Worm (Caenorhabditis elegans) whole organism, L1 larva: ENCODE results near the gene fbxa-61.

ENCODE experiments used
- C16A3.4 ChIP-seq: fragments of 150-350 bp; optimal IDR thresholded peaks from 2 replicates; lab custom pipeline; 2014; ENCODE audit warnings: missing biosample characterization, missing genetic modification characterization
- ceh-82 ChIP-seq, 3 experiments: fragments of 150-350 bp in 1 of 3; sonication (generic microtip) in 2 of 3; optimal IDR thresholded peaks; 2 replicates each; lab custom pipeline; 2014 to 2017; ENCODE audit warnings: missing biosample characterization in 3 of 3, missing genetic modification characterization in 3 of 3
- jun-1 ChIP-seq: fragments of 150-350 bp; optimal IDR thresholded peaks from 2 replicates; lab custom pipeline; 2014; ENCODE audit warnings: missing biosample characterization, missing genetic modification reagents, missing genetic modification characterization
- lin-13 ChIP-seq: fragments of 150-350 bp; optimal IDR thresholded peaks from 2 replicates; lab custom pipeline; 2014; ENCODE audit warnings: missing biosample characterization, missing genetic modification reagents, missing genetic modification characterization
- mdl-1 ChIP-seq, 2 experiments: fragments of 150-350 bp; optimal IDR thresholded peaks; 2 replicates each; lab custom pipeline; 2014 to 2017; ENCODE audit warnings: missing biosample characterization in 2 of 2, missing genetic modification characterization in 2 of 2, inconsistent platforms in 1 of 2
- nhr-12 ChIP-seq: sonication (generic microtip); optimal IDR thresholded peaks from 2 replicates; lab custom pipeline; 2017; ENCODE audit warnings: missing biosample characterization, missing genetic modification characterization
- tlp-1 ChIP-seq: fragments of 150-350 bp; optimal IDR thresholded peaks from 2 replicates; lab custom pipeline; 2014; ENCODE audit warnings: missing biosample characterization, missing genetic modification characterization
- unc-30 ChIP-seq: sonication (generic microtip); optimal IDR thresholded peaks from 2 replicates; lab custom pipeline; 2017; ENCODE audit warnings: missing biosample characterization, missing genetic modification characterization
- unc-62 ChIP-seq: fragments of 150-350 bp; optimal IDR thresholded peaks from 2 replicates; lab custom pipeline; 2014; ENCODE audit warnings: missing biosample characterization, missing genetic modification reagents, missing genetic modification characterization
- unc-86 ChIP-seq: sonication (generic microtip); optimal IDR thresholded peaks from 2 replicates; lab custom pipeline; 2016; ENCODE audit warnings: missing genetic modification characterization, missing compliant biosample characterization

- TF ChIP-seq mdl-1 (tag; optimal IDR thresholded peaks at IDR 0.05; lab: Kevin White, UChicago), result no peak
- no peak for TF ChIP-seq unc-30
- no peak for TF ChIP-seq ceh-82 (tag; optimal IDR thresholded peaks at IDR 0.05; lab: Kevin White, UChicago)
- no peak for TF ChIP-seq unc-62
- no peak for TF ChIP-seq nhr-12 (tag; lab: Kevin White, UChicago)
- TF ChIP-seq C16A3.4 (tag; lab: Kevin White, UChicago), result no peak
- no peak for TF ChIP-seq jun-1 (tag; lab: Kevin White, UChicago)
- TF ChIP-seq tlp-1 (tag; lab: Kevin White, UChicago), result no peak
- TF ChIP-seq lin-13 (GFP tag; lab: Kevin White, UChicago), result no peak
- TF ChIP-seq unc-86 (tag; lab: Kevin White, UChicago), result no peak
Measured at ce11 chrIII:1288473-1289056, 49.7 kb downstream of the fbxa-61 start, which contains the start of gene fbxa-50.
